Worm (Caenorhabditis elegans) whole organism, L3 larva: ENCODE results near the gene C38D9.2.

Source experiments
- R02D3.7 ChIP-seq: fragments of 150-350 bp; optimal IDR thresholded peaks from 2 replicates; lab custom pipeline; 2014; ENCODE audit warnings: missing biosample characterization, missing genetic modification characterization
- ZK546.5 ChIP-seq: sonication (generic microtip); optimal IDR thresholded peaks from 2 replicates; lab custom pipeline; 2017; ENCODE audit warnings: missing biosample characterization, missing genetic modification characterization
- aly-2 ChIP-seq: fragments of 150-350 bp; optimal IDR thresholded peaks from 2 replicates; lab custom pipeline; 2014; ENCODE audit warnings: missing biosample characterization, missing genetic modification characterization
- ceh-16 ChIP-seq: sonication (generic microtip); optimal IDR thresholded peaks from 2 replicates; lab custom pipeline; 2017; ENCODE audit warnings: missing biosample characterization, missing genetic modification characterization
- ceh-82 ChIP-seq: fragments of 150-350 bp; optimal IDR thresholded peaks from 2 replicates; lab custom pipeline; 2014; ENCODE audit warnings: missing biosample characterization, missing genetic modification characterization
- ceh-9 ChIP-seq: sonication (generic microtip); optimal IDR thresholded peaks from 2 replicates; lab custom pipeline; 2018; ENCODE audit warnings: missing biosample characterization, missing genetic modification characterization
- daf-12 ChIP-seq: fragments of 150-350 bp; optimal IDR thresholded peaks from 2 replicates; lab custom pipeline; 2014; ENCODE audit warnings: missing biosample characterization, missing genetic modification reagents, missing genetic modification characterization
- egl-27 ChIP-seq: sonication (generic microtip); optimal IDR thresholded peaks from 4 replicates; lab custom pipeline; 2017; ENCODE audit warnings: missing biosample characterization, missing genetic modification reagents, missing genetic modification characterization
- elt-1 ChIP-seq: fragments of 150-350 bp; optimal IDR thresholded peaks from 2 replicates; lab custom pipeline; 2014; ENCODE audit warnings: missing biosample characterization, missing genetic modification characterization
- elt-2 ChIP-seq: sonication (generic microtip); optimal IDR thresholded peaks from 2 replicates; lab custom pipeline; 2016; ENCODE audit warnings: missing genetic modification reagents, mild to moderate bottlenecking, missing genetic modification characterization, missing compliant biosample characterization
- elt-3 ChIP-seq, 3 experiments: fragments of 150-350 bp in 1 of 3; sonication (generic microtip) in 2 of 3; optimal IDR thresholded peaks; 2 replicates in 2 of 3; 4 replicates in 1 of 3; lab custom pipeline; 2014 to 2017; ENCODE audit warnings: missing biosample characterization in 3 of 3, missing genetic modification characterization in 3 of 3
- eor-1 ChIP-seq, 2 experiments: fragments of 150-350 bp; optimal IDR thresholded peaks; 2 replicates each; lab custom pipeline; 2014 to 2018; ENCODE audit warnings: missing biosample characterization in 2 of 2, missing genetic modification characterization in 2 of 2
- fkh-10 ChIP-seq: sonication (generic microtip); optimal IDR thresholded peaks from 2 replicates; lab custom pipeline; 2017; ENCODE audit warnings: missing biosample characterization, missing genetic modification reagents, missing genetic modification characterization
- fkh-2 ChIP-seq: fragments of 150-350 bp; optimal IDR thresholded peaks from 2 replicates; lab custom pipeline; 2014; ENCODE audit warnings: missing biosample characterization, missing genetic modification reagents, missing genetic modification characterization
- fos-1 ChIP-seq: fragments of 150-350 bp; optimal IDR thresholded peaks from 2 replicates; lab custom pipeline; 2014; ENCODE audit warnings: missing biosample characterization, missing genetic modification characterization
- hmg-11 ChIP-seq: sonication (generic microtip); optimal IDR thresholded peaks from 2 replicates; lab custom pipeline; 2016; ENCODE audit warnings: missing genetic modification characterization, missing compliant biosample characterization
- lin-39 ChIP-seq: fragments of 150-350 bp; optimal IDR thresholded peaks from 2 replicates; lab custom pipeline; 2018; ENCODE audit warnings: missing biosample characterization, missing genetic modification reagents, missing genetic modification characterization
- lsy-12 ChIP-seq: sonication (generic microtip); optimal IDR thresholded peaks from 2 replicates; lab custom pipeline; 2016; ENCODE audit warnings: mild to moderate bottlenecking, missing genetic modification characterization, missing compliant biosample characterization
- mml-1 ChIP-seq: fragments of 150-350 bp; sonication (generic microtip); optimal IDR thresholded peaks from 3 replicates; lab custom pipeline; 2014; ENCODE audit warnings: missing biosample characterization, missing genetic modification characterization
- nfya-1 ChIP-seq: sonication (generic microtip); optimal IDR thresholded peaks from 2 replicates; lab custom pipeline; 2017; ENCODE audit warnings: missing genetic modification characterization, mild to moderate bottlenecking, missing compliant biosample characterization, antibody characterized with exemption, moderate library complexity; ENCODE audit not compliant: insufficient read depth
- nhr-11 ChIP-seq: fragments of 150-350 bp; optimal IDR thresholded peaks from 2 replicates; lab custom pipeline; 2014; ENCODE audit warnings: missing biosample characterization, missing genetic modification characterization
- nhr-23 ChIP-seq: fragments of 150-350 bp; optimal IDR thresholded peaks from 2 replicates; lab custom pipeline; 2014; ENCODE audit warnings: missing biosample characterization, missing genetic modification reagents, missing genetic modification characterization
- nhr-237 ChIP-seq: fragments of 150-350 bp; optimal IDR thresholded peaks from 2 replicates; lab custom pipeline; 2014; ENCODE audit warnings: missing biosample characterization, missing genetic modification characterization
- nhr-25 ChIP-seq: sonication (generic microtip); optimal IDR thresholded peaks from 2 replicates; lab custom pipeline; 2017; ENCODE audit warnings: missing biosample characterization, missing genetic modification characterization
- nhr-28 ChIP-seq: fragments of 150-350 bp; optimal IDR thresholded peaks from 2 replicates; lab custom pipeline; 2014; ENCODE audit warnings: missing biosample characterization, missing genetic modification characterization
- nhr-43 ChIP-seq: sonication (generic microtip); optimal IDR thresholded peaks from 2 replicates; lab custom pipeline; 2016; ENCODE audit warnings: mild to moderate bottlenecking, missing genetic modification characterization, missing compliant biosample characterization; ENCODE audit not compliant: poor library complexity, severe bottlenecking
- nhr-77 ChIP-seq: fragments of 150-350 bp; optimal IDR thresholded peaks from 2 replicates; lab custom pipeline; 2014; ENCODE audit warnings: missing biosample characterization, missing genetic modification characterization
- pha-4 ChIP-seq: fragments of 150-350 bp; optimal IDR thresholded peaks from 2 replicates; lab custom pipeline; 2014; ENCODE audit warnings: missing biosample characterization, missing genetic modification reagents, missing genetic modification characterization
- pqm-1 ChIP-seq: fragments of 150-350 bp; optimal IDR thresholded peaks from 2 replicates; lab custom pipeline; 2017; ENCODE audit warnings: missing biosample characterization, missing genetic modification characterization, inconsistent platforms
- sea-2 ChIP-seq: fragments of 150-350 bp; sonication (generic microtip); optimal IDR thresholded peaks from 4 replicates; lab custom pipeline; 2014; ENCODE audit warnings: missing biosample characterization, missing genetic modification reagents, missing genetic modification characterization
- skn-1 ChIP-seq: fragments of 150-350 bp; optimal IDR thresholded peaks from 2 replicates; lab custom pipeline; 2014; ENCODE audit warnings: missing biosample characterization, missing genetic modification characterization
- snpc-4 ChIP-seq: fragments of 150-350 bp; optimal IDR thresholded peaks from 2 replicates; lab custom pipeline; 2014; ENCODE audit warnings: missing biosample characterization, missing genetic modification characterization
- unc-62 ChIP-seq: fragments of 150-350 bp; sonication (generic microtip); optimal IDR thresholded peaks from 4 replicates; lab custom pipeline; 2014; ENCODE audit warnings: missing biosample characterization, missing genetic modification reagents, missing genetic modification characterization
- zag-1 ChIP-seq: fragments of 150-350 bp; optimal IDR thresholded peaks from 2 replicates; lab custom pipeline; 2014; ENCODE audit warnings: missing biosample characterization, missing genetic modification characterization

The C38D9.2 gene

ce11 chrV:17566850-17567249, at the start of gene C38D9.2:
C38D9.2 (plus strand) TSS chrV:17567150.
- TF ChIP-seq skn-1 (no peak), nhr-77 (tag; lab: Kevin White, UChicago) (no peak), zag-1 (tag; lab: Kevin White, UChicago) (no peak), aly-2 (tag; lab: Kevin White, UChicago) (no peak), pha-4 (tag; lab: Kevin White, UChicago) (no peak), unc-62 (GFP tag; lab: Kevin White, UChicago) (no peak), ZK546.5 (tag; lab: Kevin White, UChicago) (no peak), lsy-12 (tag; lab: Kevin White, UChicago) (no peak), nhr-43 (tag; lab: Kevin White, UChicago) (no peak), nhr-23 (no peak), elt-3 (tag; optimal IDR thresholded peaks at IDR 0.05; lab: Kevin White, UChicago) (no peak), ceh-16 (tag; lab: Kevin White, UChicago) (no peak), fkh-2 (tag; lab: Kevin White, UChicago) (no peak), ceh-82 (tag; lab: Kevin White, UChicago) (no peak), hmg-11 (tag; lab: Kevin White, UChicago) (no peak), snpc-4 (no peak), elt-2 (tag; lab: Kevin White, UChicago) (no peak), R02D3.7 (tag; lab: Kevin White, UChicago) (no peak)

- TF ChIP-seq nfya-1 (no peak), nhr-77 (tag; lab: Kevin White, UChicago) (no peak), ceh-82 (tag; lab: Kevin White, UChicago) (no peak), ceh-16 (tag; lab: Kevin White, UChicago) (no peak), elt-2 (tag; lab: Kevin White, UChicago) (peak; percentile 29), fkh-10 (GFP tag; lab: Kevin White, UChicago) (no peak), pqm-1 (tag; lab: Kevin White, UChicago) (peak; percentile 69), sea-2 (GFP tag; lab: Kevin White, UChicago) (no peak), R02D3.7 (tag; lab: Kevin White, UChicago) (no peak), fkh-2 (tag; lab: Kevin White, UChicago) (no peak), mml-1 (tag; lab: Kevin White, UChicago) (no peak), ceh-9 (no peak), egl-27 (tag; lab: Kevin White, UChicago) (no peak)
Measured at ce11 chrV:17520735-17521134, 46.2 kb upstream of the C38D9.2 start, which contains the start of gene fbxa-136. fbxa-136 (plus strand) TSS chrV:17521035.

- no peak for TF ChIP-seq nhr-237
- no peak for TF ChIP-seq fkh-10 (GFP tag; lab: Kevin White, UChicago)
- TF ChIP-seq fos-1 (tag; lab: Kevin White, UChicago): no peak
- TF ChIP-seq lin-39 (tag; lab: Kevin White, UChicago): no peak
- no peak for TF ChIP-seq nhr-25 (tag; lab: Kevin White, UChicago)
- TF ChIP-seq, all 47 proteins: peak for 0
Measured at ce11 chrV:17527729-17528128, 39.2 kb upstream of the C38D9.2 start, which contains the start of gene srz-90. srz-90 (plus strand) TSS chrV:17528029.

DNA sequence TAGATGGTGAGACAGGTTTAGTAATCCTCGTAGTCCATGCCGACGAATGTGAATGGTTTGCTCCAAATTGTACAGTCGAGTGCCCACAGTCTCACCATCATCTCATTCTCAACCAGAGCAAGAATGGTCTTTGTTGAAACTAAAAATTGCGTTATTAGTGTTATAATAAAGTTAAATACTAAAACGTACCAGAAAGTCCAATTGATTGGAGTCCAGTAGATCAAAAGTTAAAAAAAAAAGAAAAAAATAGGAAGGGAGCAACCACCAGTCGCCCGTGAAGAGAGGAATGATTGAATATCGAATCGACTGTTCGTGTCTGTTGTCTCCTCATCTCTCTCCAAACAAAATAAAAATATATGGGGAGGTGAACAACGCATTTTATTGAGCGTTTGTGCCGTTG, 36.5 kb upstream of the C38D9.2 start, which contains the start of gene C18D4.12:
Gene C18D4.12, minus strand, starts transcription at position 101 of the 400 bp plus-strand sequence.
- TF ChIP-seq pha-4 (tag; lab: Kevin White, UChicago): no peak
- no peak for TF ChIP-seq elt-1
- TF ChIP-seq zag-1 (tag; lab: Kevin White, UChicago): no peak
- no peak for TF ChIP-seq eor-1 (tag; optimal IDR thresholded peaks at IDR 0.05; lab: Kevin White, UChicago)
- TF ChIP-seq nhr-11 (tag; lab: Kevin White, UChicago): no peak
- no peak for TF ChIP-seq nhr-77 (tag; lab: Kevin White, UChicago)
- no peak for TF ChIP-seq nhr-28 (tag; lab: Kevin White, UChicago)
- no peak for TF ChIP-seq ZK546.5 (tag; lab: Kevin White, UChicago)
- TF ChIP-seq hmg-11 (tag; lab: Kevin White, UChicago): no peak

- TF ChIP-seq daf-12: no peak
- TF ChIP-seq, all 47 proteins: peak for 0
Measured at ce11 chrV:17531410-17531809, 35.5 kb upstream of the C38D9.2 start, which contains the start of gene C18D4.4. C18D4.4 (minus strand) TSS chrV:17531510.
